Fruit fly (Drosophila melanogaster): Measurements from ENCODE around the gene CG2061.

DNA sequence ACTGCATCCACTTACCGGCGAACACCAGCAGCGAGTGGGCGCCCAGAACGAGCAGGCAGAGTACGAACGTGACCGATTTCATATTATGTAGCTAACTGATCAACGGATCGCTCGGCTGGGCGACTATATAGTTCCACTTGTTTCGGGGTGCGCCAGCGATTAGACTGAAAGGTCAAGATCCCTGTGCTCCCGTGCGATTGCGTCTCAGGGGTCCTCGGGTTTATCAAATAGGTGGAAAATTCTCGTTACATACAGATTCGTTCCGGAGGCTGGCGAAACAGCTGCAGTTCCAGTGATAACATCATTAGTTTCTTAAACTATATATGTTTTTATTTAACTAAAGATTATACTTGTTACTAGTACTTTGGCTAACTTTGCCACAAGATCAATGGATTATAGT is 47.9 kb downstream of the CG2061 start, which contains the start of gene ssp7:
- no peak for TF ChIP-seq CG8159 (tag; optimal IDR thresholded peaks at IDR 0.05)
- TF ChIP-seq Pif1A (GFP tag; optimal IDR thresholded peaks at IDR 0.05) = no peak
- no peak for TF ChIP-seq rn (GFP tag; IDR thresholded peaks at IDR 0.05)
- TF ChIP-seq EcR (GFP tag; optimal IDR thresholded peaks at IDR 0.05) = no peak
